Fruit fly (Drosophila melanogaster) whole organism, adult: ENCODE data around the gene Tmhs.

Experiments
- CG33017 ChIP-seq: fragments of 200-800 bp; sonication (Bioruptor generic); optimal IDR thresholded peaks from 2 replicates; lab custom pipeline; 2018; ENCODE audit warnings: missing biosample characterization, mild to moderate bottlenecking, missing genetic modification characterization, moderate library complexity
- CG5204 ChIP-seq: fragments of 200-800 bp; sonication (Bioruptor generic); optimal IDR thresholded peaks from 2 replicates; lab custom pipeline; 2016; ENCODE audit warnings: missing biosample characterization, missing genetic modification characterization
- CG7101 ChIP-seq: fragments of 200-800 bp; sonication (Bioruptor generic); optimal IDR thresholded peaks from 2 replicates; lab custom pipeline; 2018; ENCODE audit warnings: missing biosample characterization, mild to moderate bottlenecking, missing genetic modification characterization, moderate library complexity
- ovo ChIP-seq: fragments of 200-800 bp; sonication (Bioruptor generic); optimal IDR thresholded peaks from 2 replicates; lab custom pipeline; 2016; ENCODE audit warnings: missing biosample characterization, missing genetic modification characterization

DNA sequence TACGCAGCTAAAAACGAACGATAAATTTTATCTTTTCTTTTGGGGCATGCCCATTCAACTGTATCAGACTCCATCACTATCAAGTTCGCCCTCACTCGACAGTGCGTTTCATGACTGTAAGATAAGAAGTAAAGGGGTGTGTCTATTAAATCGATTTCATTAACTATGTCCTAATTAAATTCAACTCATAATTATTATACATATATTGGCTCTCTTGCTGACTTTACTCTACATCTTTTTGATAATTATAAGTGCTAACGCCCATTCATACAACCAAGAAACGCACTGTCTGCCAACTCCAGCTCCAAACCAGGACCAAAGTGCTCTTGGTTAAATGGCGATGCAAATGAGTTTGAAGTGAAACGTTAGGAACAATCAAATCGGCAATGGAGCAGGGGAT lies 16.6 kb upstream of the Tmhs start:
- TF ChIP-seq CG7101 (tag; lab: Kevin White, UChicago) (no peak), CG5204 (no peak), CG33017 (no peak), ovo (no peak)
